Fruit fly (Drosophila melanogaster) whole organism, embryonic: ENCODE measurements around the gene CG43136.
A peak's percentile ranks its signal among the peaks of the same experiment; 100 is the strongest.

Experiments used
- CG10267 ChIP-seq: fragments of 200-800 bp; sonication (Bioruptor generic); optimal IDR thresholded peaks from 2 replicates; lab custom pipeline; 2018; ENCODE audit warnings: missing biosample characterization, mild to moderate bottlenecking, missing genetic modification characterization, moderate library complexity
- CG10959 ChIP-seq: fragments of 200-800 bp; sonication (Bioruptor generic); IDR thresholded peaks from 2 replicates; pipeline ENCODE4 v1.3.6; 2022; ENCODE audit warnings: missing biosample characterization, missing genetic modification characterization
- CG11398 ChIP-seq: fragments of 200-800 bp; sonication (Bioruptor generic); optimal IDR thresholded peaks from 2 replicates; lab custom pipeline; 2016; ENCODE audit warnings: missing biosample characterization, missing genetic modification characterization
- CG11504 ChIP-seq: fragments of 200-800 bp; sonication (Bioruptor generic); optimal IDR thresholded peaks from 3 replicates; lab custom pipeline; 2019; ENCODE audit warnings: missing biosample characterization, mild to moderate bottlenecking, missing genetic modification characterization, moderate library complexity
- CG11695 ChIP-seq: fragments of 200-800 bp; sonication (Bioruptor generic); IDR thresholded peaks from 3 replicates; pipeline ENCODE4 v1.3.6; 2022; ENCODE audit warnings: missing biosample characterization, missing genetic modification characterization
- CG12104 ChIP-seq: fragments of 200-800 bp; sonication (Bioruptor generic); optimal IDR thresholded peaks from 3 replicates; lab custom pipeline; 2016; ENCODE audit warnings: missing biosample characterization, missing genetic modification characterization
- CG12659 ChIP-seq: fragments of 200-800 bp; sonication (Bioruptor generic); optimal IDR thresholded peaks from 3 replicates; lab custom pipeline; 2017; ENCODE audit warnings: mild to moderate bottlenecking, missing biosample characterization, missing genetic modification reagents, missing genetic modification characterization
- CG13624 ChIP-seq: fragments of 200-800 bp; sonication (Bioruptor generic); optimal IDR thresholded peaks from 2 replicates; lab custom pipeline; 2016; ENCODE audit warnings: missing biosample characterization, missing genetic modification characterization
- CG1602 ChIP-seq: fragments of 200-800 bp; sonication (Bioruptor generic); optimal IDR thresholded peaks from 3 replicates; lab custom pipeline; 2016; ENCODE audit warnings: missing biosample characterization, missing genetic modification characterization
- CG18262 ChIP-seq: fragments of 200-800 bp; optimal IDR thresholded peaks from 3 replicates; lab custom pipeline; 2019; ENCODE audit warnings: missing biosample characterization, mild to moderate bottlenecking, missing genetic modification characterization, moderate library complexity
- CG30403 ChIP-seq: fragments of 200-800 bp; sonication (Bioruptor generic); optimal IDR thresholded peaks from 3 replicates; lab custom pipeline; 2016; ENCODE audit warnings: missing biosample characterization, missing genetic modification characterization
- CG30431 ChIP-seq: fragments of 200-800 bp; sonication (Bioruptor generic); optimal IDR thresholded peaks from 2 replicates; lab custom pipeline; 2017; ENCODE audit warnings: missing biosample characterization, missing genetic modification characterization
- CG4424 ChIP-seq: fragments of 200-800 bp; sonication (Bioruptor generic); optimal IDR thresholded peaks from 3 replicates; lab custom pipeline; 2016; ENCODE audit warnings: missing biosample characterization, missing genetic modification characterization
- CG5245 ChIP-seq: fragments of 200-800 bp; sonication (Bioruptor generic); optimal IDR thresholded peaks from 3 replicates; lab custom pipeline; 2016; ENCODE audit warnings: missing biosample characterization, missing genetic modification characterization
- CG7928 ChIP-seq: fragments of 200-800 bp; sonication (Bioruptor generic); optimal IDR thresholded peaks from 2 replicates; lab custom pipeline; 2017; ENCODE audit warnings: missing biosample characterization, mild to moderate bottlenecking, missing genetic modification characterization
- CG8281 ChIP-seq: fragments of 200-800 bp; sonication (Bioruptor generic); optimal IDR thresholded peaks from 2 replicates; lab custom pipeline; 2018; ENCODE audit warnings: missing biosample characterization, mild to moderate bottlenecking, missing genetic modification characterization, moderate library complexity
- CG8478 ChIP-seq: fragments of >200 bp; optimal IDR thresholded peaks from 2 replicates; lab custom pipeline; 2018
- CG8765 ChIP-seq: fragments of 200-800 bp; sonication (Bioruptor generic); IDR thresholded peaks from 2 replicates; pipeline ENCODE4 v1.3.6; 2022; ENCODE audit warnings: missing biosample characterization, missing genetic modification characterization
- Dip3 ChIP-seq: fragments of 200-800 bp; sonication (Bioruptor generic); optimal IDR thresholded peaks from 3 replicates; lab custom pipeline; 2016; ENCODE audit warnings: missing biosample characterization, missing genetic modification characterization
- Drgx ChIP-seq: fragments of 200-800 bp; sonication (Bioruptor generic); IDR thresholded peaks from 2 replicates; pipeline ENCODE4 v1.3.6; 2022; ENCODE audit warnings: missing biosample characterization, missing genetic modification characterization
- HLHmδ ChIP-seq: fragments of 200-800 bp; sonication (Bioruptor generic); optimal IDR thresholded peaks from 2 replicates; lab custom pipeline; 2018; ENCODE audit warnings: missing biosample characterization, mild to moderate bottlenecking, missing genetic modification characterization, moderate library complexity
- HmgZ ChIP-seq: fragments of 200-800 bp; sonication (Bioruptor generic); optimal IDR thresholded peaks from 2 replicates; lab custom pipeline; 2018; ENCODE audit warnings: missing biosample characterization, mild to moderate bottlenecking, missing genetic modification characterization
- Hr39 ChIP-seq: fragments of >200 bp; optimal IDR thresholded peaks from 2 replicates; lab custom pipeline; 2017
- Hsf ChIP-seq: fragments of 200-800 bp; sonication (Bioruptor generic); optimal IDR thresholded peaks from 3 replicates; lab custom pipeline; 2016; ENCODE audit warnings: missing biosample characterization, missing genetic modification characterization
- Max ChIP-seq: fragments of 200-800 bp; sonication (Bioruptor generic); optimal IDR thresholded peaks from 2 replicates; lab custom pipeline; 2016; ENCODE audit warnings: missing biosample characterization, mild to moderate bottlenecking, missing genetic modification characterization
- Nf-YC ChIP-seq: fragments of 200-800 bp; optimal IDR thresholded peaks from 3 replicates; lab custom pipeline; 2019; ENCODE audit warnings: missing biosample characterization, mild to moderate bottlenecking, missing genetic modification characterization, moderate library complexity
- NfI ChIP-seq: fragments of 200-800 bp; sonication (Bioruptor generic); optimal IDR thresholded peaks from 3 replicates; lab custom pipeline; 2018; ENCODE audit warnings: missing biosample characterization, mild to moderate bottlenecking, missing genetic modification characterization, moderate library complexity
- PHDP ChIP-seq: fragments of 200-800 bp; sonication (Bioruptor generic); optimal IDR thresholded peaks from 3 replicates; lab custom pipeline; 2018; ENCODE audit warnings: missing biosample characterization, mild to moderate bottlenecking, missing genetic modification characterization, moderate library complexity
- Ptx1 ChIP-seq: fragments of 200-800 bp; sonication (Bioruptor generic); IDR thresholded peaks from 2 replicates; pipeline ENCODE4 v1.3.6; 2022; ENCODE audit warnings: missing biosample characterization, missing genetic modification characterization
- Ravus ChIP-seq: fragments of 200-800 bp; sonication (Bioruptor generic); IDR thresholded peaks from 2 replicates; pipeline ENCODE4 v1.3.6; 2022; ENCODE audit warnings: missing biosample characterization, missing genetic modification characterization
- Trl ChIP-seq, 3 experiments: fragments of >200 bp in 2 of 3; fragments of 200-800 bp in 1 of 3; sonication (Bioruptor generic) in 1 of 3; optimal IDR thresholded peaks; 2 replicates in 1 of 3; 3 replicates in 2 of 3; lab custom pipeline; 2016 to 2017; ENCODE audit warnings: missing biosample characterization in 1 of 3, missing genetic modification characterization in 1 of 3
- ac ChIP-seq: fragments of 200-800 bp; sonication (Bioruptor generic); optimal IDR thresholded peaks from 3 replicates; lab custom pipeline; 2017; ENCODE audit warnings: missing biosample characterization, mild to moderate bottlenecking, missing genetic modification characterization
- br ChIP-seq: fragments of >200 bp; optimal IDR thresholded peaks from 2 replicates; lab custom pipeline; 2017
- crp ChIP-seq, 2 experiments: fragments of 200-800 bp; sonication (Bioruptor generic); optimal IDR thresholded peaks; 2 replicates in 1 of 2; 3 replicates in 1 of 2; lab custom pipeline; 2017; ENCODE audit warnings: missing biosample characterization in 2 of 2, missing genetic modification characterization in 2 of 2, mild to moderate bottlenecking in 1 of 2, moderate library complexity in 1 of 2
- eyg ChIP-seq: fragments of 200-800 bp; sonication (Bioruptor generic); optimal IDR thresholded peaks from 3 replicates; lab custom pipeline; 2016; ENCODE audit warnings: missing biosample characterization, missing genetic modification characterization
- jing ChIP-seq: fragments of 200-800 bp; sonication (Bioruptor generic); optimal IDR thresholded peaks from 2 replicates; lab custom pipeline; 2018; ENCODE audit warnings: missing biosample characterization, mild to moderate bottlenecking, missing genetic modification characterization
- knrl ChIP-seq: fragments of 200-800 bp; sonication (Bioruptor generic); IDR thresholded peaks from 3 replicates; pipeline ENCODE4 v1.3.6; 2022; ENCODE audit warnings: missing biosample characterization, missing genetic modification characterization; ENCODE audit not compliant: partially characterized antibody
- lab ChIP-seq: fragments of 200-800 bp; sonication (Bioruptor generic); optimal IDR thresholded peaks from 3 replicates; lab custom pipeline; 2017; ENCODE audit warnings: missing biosample characterization, missing genetic modification characterization, mild to moderate bottlenecking, moderate library complexity, missing genetic modification reagents
- lilli ChIP-seq: fragments of 200-800 bp; sonication (Bioruptor generic); optimal IDR thresholded peaks from 3 replicates; lab custom pipeline; 2016; ENCODE audit warnings: missing biosample characterization, missing genetic modification characterization
- lov ChIP-seq, 2 experiments: fragments of 200-800 bp in 1 of 2; fragments of >200 bp in 1 of 2; sonication (Bioruptor generic) in 1 of 2; IDR thresholded peaks in 1 of 2; optimal IDR thresholded peaks in 1 of 2; 2 replicates in 1 of 2; 3 replicates in 1 of 2; pipeline versions ENCODE4 v1.3.6 to Lab custom; 2017 to 2022; ENCODE audit warnings: missing biosample characterization in 1 of 2, missing genetic modification characterization in 1 of 2
- nerfin-2 ChIP-seq: fragments of 200-800 bp; sonication (Bioruptor generic); IDR thresholded peaks from 2 replicates; pipeline ENCODE4 v1.3.6; 2022; ENCODE audit warnings: missing biosample characterization, missing genetic modification characterization; ENCODE audit not compliant: partially characterized antibody
- org-1 ChIP-seq: fragments of 200-800 bp; sonication (Bioruptor generic); optimal IDR thresholded peaks from 2 replicates; lab custom pipeline; 2017; ENCODE audit warnings: missing biosample characterization, missing genetic modification characterization
- otp ChIP-seq: fragments of 200-800 bp; sonication (Bioruptor generic); IDR thresholded peaks from 3 replicates; pipeline ENCODE4, ENCODE4 v1.3.6; 2022; ENCODE audit warnings: missing biosample characterization, missing genetic modification characterization
- schlank ChIP-seq: fragments of 200-800 bp; sonication (Bioruptor generic); optimal IDR thresholded peaks from 2 replicates; lab custom pipeline; 2018; ENCODE audit warnings: missing biosample characterization, mild to moderate bottlenecking, missing genetic modification characterization
- shn ChIP-seq: fragments of 200-800 bp; sonication (Bioruptor generic); optimal IDR thresholded peaks from 3 replicates; lab custom pipeline; 2016; ENCODE audit warnings: missing biosample characterization, missing genetic modification characterization
- ssp ChIP-seq: fragments of 200-800 bp; sonication (Bioruptor generic); IDR thresholded peaks from 2 replicates; pipeline ENCODE4 v1.3.6; 2022; ENCODE audit warnings: missing biosample characterization, missing genetic modification characterization
- vnd ChIP-seq: fragments of 200-800 bp; sonication (Bioruptor generic); IDR thresholded peaks from 3 replicates; pipeline ENCODE4 v1.3.6; 2022; ENCODE audit warnings: missing biosample characterization, missing genetic modification characterization; ENCODE audit not compliant: partially characterized antibody
- wor ChIP-seq: fragments of 200-800 bp; sonication (Bioruptor generic); IDR thresholded peaks from 2 replicates; pipeline ENCODE4 v1.3.6; 2022; ENCODE audit warnings: missing biosample characterization, missing genetic modification characterization
- zf30C ChIP-seq: fragments of 200-800 bp; sonication (Bioruptor generic); optimal IDR thresholded peaks from 3 replicates; lab custom pipeline; 2018; ENCODE audit warnings: missing biosample characterization, mild to moderate bottlenecking, missing genetic modification characterization

The CG43136 gene

DNA sequence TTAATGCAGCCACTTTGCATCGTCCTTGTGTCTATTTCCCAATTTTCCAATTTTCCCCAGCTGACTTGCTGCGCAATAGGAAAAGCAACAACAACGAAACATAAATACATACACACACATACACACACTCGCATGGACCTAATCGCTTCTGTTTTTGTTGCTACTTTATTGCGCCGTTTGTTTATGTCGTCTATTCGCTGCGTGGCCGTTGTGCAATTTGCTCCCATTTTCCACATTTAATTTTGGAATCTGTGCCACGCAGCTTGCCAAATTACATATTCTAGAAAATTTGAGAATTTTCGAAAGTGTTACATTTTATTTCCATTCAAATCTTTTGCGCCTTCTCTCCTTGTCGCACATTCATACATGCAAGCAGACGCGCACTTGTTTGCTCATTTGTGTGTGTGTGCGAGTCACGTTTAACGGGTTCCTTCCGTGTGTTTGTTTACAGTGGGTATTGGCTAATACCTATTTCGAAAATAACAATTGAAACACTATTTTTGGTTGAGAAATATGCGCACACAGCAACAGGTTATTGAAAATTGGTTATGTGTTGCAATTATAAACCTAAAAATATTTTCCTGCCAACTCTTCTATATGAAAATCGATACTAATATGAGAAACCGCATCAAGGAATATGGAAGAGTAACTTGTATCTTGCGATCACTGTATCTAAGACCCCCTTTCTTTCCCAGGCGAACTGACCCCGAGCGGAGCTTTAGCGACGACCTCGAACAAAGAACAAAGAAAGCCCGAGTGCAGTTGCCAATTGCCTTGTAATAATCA is 26.8 kb downstream of the CG43136 start (continued):
- peak; percentile 45 for TF ChIP-seq lilli (GFP tag; lab: Kevin White, UChicago)
- TF ChIP-seq Nf-YC (tag; lab: Kevin White, UChicago): peak; percentile 35
- peak; percentile 39 for TF ChIP-seq shn
- TF ChIP-seq Drgx (GFP tag; lab: Robert Waterston, UW): peak; percentile 86
- no peak for TF ChIP-seq br (lab: Kevin White, UChicago)
- TF ChIP-seq org-1 (GFP tag; lab: Kevin White, UChicago): peak; percentile 48
- TF ChIP-seq knrl: no peak
- 0 out of 3 replicates have a peak, but pooled peaks have one; percentile 13 for TF ChIP-seq otp (GFP tag; lab: Robert Waterston, UW)
- TF ChIP-seq ssp (GFP tag; lab: Robert Waterston, UW): no peak
- peak; percentile 62 for TF ChIP-seq Ptx1
- TF ChIP-seq CG8478 (lab: Kevin White, UChicago): peak; percentile 58
- no peak for TF ChIP-seq vnd (GFP tag; lab: Robert Waterston, UW)
- TF ChIP-seq HmgZ: peak; percentile 39
- TF ChIP-seq jing (GFP tag; lab: Kevin White, UChicago): no peak
- TF ChIP-seq lov (optimal IDR thresholded peaks at IDR 0.05; lab: Kevin White, UChicago): no peak
- TF ChIP-seq lov (GFP tag; IDR thresholded peaks at IDR 0.05; lab: Robert Waterston, UW): no peak
- TF ChIP-seq CG4424 (GFP tag; lab: Kevin White, UChicago): peak; percentile 44
- peak; percentile 55 for TF ChIP-seq CG18262 (tag; lab: Kevin White, UChicago)
- TF ChIP-seq CG30431 (GFP tag; lab: Kevin White, UChicago): no peak
- no peak for TF ChIP-seq zf30C (GFP tag; lab: Kevin White, UChicago)
- TF ChIP-seq CG11504 (tag; lab: Kevin White, UChicago): peak; percentile 52
- TF ChIP-seq CG8281: no peak
- peak; percentile 20 for TF ChIP-seq CG10267 (tag; lab: Kevin White, UChicago)
- no peak for TF ChIP-seq nerfin-2 (GFP tag; lab: Robert Waterston, UW)
- peak; percentile 32 for TF ChIP-seq Max (GFP tag; lab: Kevin White, UChicago)
- no peak for TF ChIP-seq Hr39
- TF ChIP-seq crp (GFP tag; optimal IDR thresholded peaks at IDR 0.05; lab: Kevin White, UChicago): no peak
- no peak for TF ChIP-seq CG12104 (GFP tag; lab: Kevin White, UChicago)
- no peak for TF ChIP-seq Ravus (GFP tag; lab: Robert Waterston, UW)
- 0 out of 3 replicates have a peak, but pooled peaks have one; percentile 34 for TF ChIP-seq CG11695 (GFP tag; lab: Robert Waterston, UW)
- TF ChIP-seq eyg: no peak
- TF ChIP-seq CG10959 (GFP tag; lab: Robert Waterston, UW): no peak
- no peak for TF ChIP-seq wor (GFP tag; lab: Robert Waterston, UW)
- no peak for TF ChIP-seq schlank (tag; lab: Kevin White, UChicago)
- peak; percentile 88 for TF ChIP-seq CG13624
- TF ChIP-seq lab (GFP tag; lab: Kevin White, UChicago): peak; percentile 69
- no peak for TF ChIP-seq CG8765 (GFP tag; lab: Robert Waterston, UW)
- TF ChIP-seq Trl (optimal IDR thresholded peaks at IDR 0.05; lab: Kevin White, UChicago): no peak
- TF ChIP-seq Trl (GFP tag; optimal IDR thresholded peaks at IDR 0.05; lab: Kevin White, UChicago): peak; percentile 47
- peak; percentile 29 for TF ChIP-seq Dip3 (GFP tag; lab: Kevin White, UChicago)
- TF ChIP-seq NfI (GFP tag; lab: Kevin White, UChicago): peak; percentile 57
- TF ChIP-seq CG7928: no peak
- TF ChIP-seq HLHmδ (GFP tag; lab: Kevin White, UChicago): no peak
- peak; percentile 50 for TF ChIP-seq PHDP (tag; lab: Kevin White, UChicago)
- TF ChIP-seq CG11398 (GFP tag; lab: Kevin White, UChicago): no peak
- peak; percentile 11 for TF ChIP-seq CG5245 (GFP tag; lab: Kevin White, UChicago)
- TF ChIP-seq Hsf: peak; percentile 49
- peak; percentile 22 for TF ChIP-seq CG12659 (GFP tag; lab: Kevin White, UChicago)
- no peak for TF ChIP-seq CG1602 (GFP tag; lab: Kevin White, UChicago)
- TF ChIP-seq ac (GFP tag; lab: Kevin White, UChicago): no peak
- TF ChIP-seq CG30403 (GFP tag; lab: Kevin White, UChicago): peak; percentile 52
